Worm (Caenorhabditis elegans): ENCODE results near the gene cdc-25.4.

Gene cdc-25.4

ce11 chrII:10168905-10169782, 20.1 kb downstream of the cdc-25.4 start, which contains the start of gene daf-19 (continued):
- TF ChIP-seq elt-3 (tag; optimal IDR thresholded peaks at IDR 0.05) (peak in 2 of 6 experiments; percentile 28 to 88), grh-1 (GFP tag; IDR thresholded peaks at IDR 0.05) (no peak), mab-9 (GFP tag; IDR thresholded peaks at IDR 0.05) (no peak), elt-2 (tag; optimal IDR thresholded peaks at IDR 0.05) (no peak), lir-3 (tag; optimal IDR thresholded peaks at IDR 0.05; ENCODE audit: poor library complexity) (peak; percentile 16), pag-3 (tag; optimal IDR thresholded peaks at IDR 0.05; ENCODE audit: borderline replicate concordance, insufficient read depth) (no peak), dsc-1 (tag; optimal IDR thresholded peaks at IDR 0.05) (peak; percentile 68), mdl-1 (tag; optimal IDR thresholded peaks at IDR 0.05) (no peak), nhr-19 (GFP tag; conservative IDR thresholded peaks at IDR 0.05) (peak; percentile 30; the same call in 1 of the 2 replicates), hlh-17 (GFP tag; optimal IDR thresholded peaks at IDR 0.05; ENCODE audit: borderline replicate concordance) (no peak), Y116A8C.19 (tag; optimal IDR thresholded peaks at IDR 0.05; ENCODE audit: borderline replicate concordance) (no peak), nhr-237 (tag; optimal IDR thresholded peaks at IDR 0.05) (no peak), ets-5 (GFP tag; IDR thresholded peaks at IDR 0.05) (no peak), C34B4.2 (tag; optimal IDR thresholded peaks at IDR 0.05) (no peak), pax-3 (tag; optimal IDR thresholded peaks at IDR 0.05) (peak; percentile 60), egl-13 (tag; optimal IDR thresholded peaks at IDR 0.05) (peak; percentile 75), nhr-71 (tag; optimal IDR thresholded peaks at IDR 0.05) (peak; percentile 66), fkh-10 (GFP tag; optimal IDR thresholded peaks at IDR 0.05) (peak; percentile 35), nhr-90 (tag; optimal IDR thresholded peaks at IDR 0.05; ENCODE audit: poor library complexity) (no peak), lin-14 (GFP tag; optimal IDR thresholded peaks at IDR 0.05) (peak; percentile 76), rnt-1 (tag; optimal IDR thresholded peaks at IDR 0.05) (peak; percentile 50), unc-98 (GFP tag; IDR thresholded peaks at IDR 0.05) (no peak), sup-37 (GFP tag; optimal IDR thresholded peaks at IDR 0.05) (no peak), ztf-4 (tag; optimal IDR thresholded peaks at IDR 0.05) (no peak), unc-30 (tag; optimal IDR thresholded peaks at IDR 0.05) (no peak), ceh-63 (GFP tag; optimal IDR thresholded peaks at IDR 0.05) (no peak), nhr-47 (tag; optimal IDR thresholded peaks at IDR 0.05) (peak; percentile 77), hlh-4 (tag; optimal IDR thresholded peaks at IDR 0.05) (no peak), lin-39 (tag; optimal IDR thresholded peaks at IDR 0.05) (no peak), tlp-1 (tag; optimal IDR thresholded peaks at IDR 0.05) (no peak), nhr-20 (tag; optimal IDR thresholded peaks at IDR 0.05) (peak; percentile 52), isw-1 (GFP tag; IDR thresholded peaks at IDR 0.05) (peak; percentile 20), mef-2 (tag; optimal IDR thresholded peaks at IDR 0.05) (no peak), egl-27 (tag; optimal IDR thresholded peaks at IDR 0.05) (no peak), efl-3 (GFP tag; optimal IDR thresholded peaks at IDR 0.05) (no peak), dpl-1 (GFP tag; optimal IDR thresholded peaks at IDR 0.05) (peak in 2 of 3 experiments; percentile 10 to 19), zip-4 (GFP tag; optimal IDR thresholded peaks at IDR 0.05) (peak; percentile 3), nhr-85 (tag) (no peak), jun-1 (tag; optimal IDR thresholded peaks at IDR 0.05) (peak; percentile 11), nhr-77 (tag; optimal IDR thresholded peaks at IDR 0.05) (peak; percentile 61), lsy-2 (tag; optimal IDR thresholded peaks at IDR 0.05) (peak; percentile 48 to 59), sptf-1 (tag; optimal IDR thresholded peaks at IDR 0.05) (no peak), lin-15B (tag; optimal IDR thresholded peaks at IDR 0.05) (no peak), sox-4 (tag; optimal IDR thresholded peaks at IDR 0.05) (peak; percentile 51), unc-86 (tag; optimal IDR thresholded peaks at IDR 0.05) (peak; percentile 52), lin-13 (GFP tag; optimal IDR thresholded peaks at IDR 0.05) (no peak), irx-1 (tag; optimal IDR thresholded peaks at IDR 0.05) (peak; percentile 39), C16A3.4 (tag; optimal IDR thresholded peaks at IDR 0.05) (peak; percentile 16), ceh-8 (GFP tag; optimal IDR thresholded peaks at IDR 0.05) (no peak)

All from whole organism, L1 larva.